Fruit fly (Drosophila melanogaster) whole organism, wandering third instar larva: ENCODE data around the gene CG9628.

Source experiments
- Abd-B ChIP-seq: fragments of >200 bp; optimal IDR thresholded peaks from 2 replicates; lab custom pipeline; 2017; ENCODE audit warnings: missing biosample characterization, missing genetic modification characterization
- CG32264 ChIP-seq: fragments of 200-800 bp; sonication (Bioruptor generic); optimal IDR thresholded peaks from 2 replicates; lab custom pipeline; 2016; ENCODE audit warnings: missing biosample characterization, missing genetic modification characterization
- CG9705 ChIP-seq: fragments of 200-800 bp; sonication (Bioruptor generic); optimal IDR thresholded peaks from 2 replicates; lab custom pipeline; 2018; ENCODE audit warnings: missing biosample characterization, mild to moderate bottlenecking, missing genetic modification characterization
- CrebA ChIP-seq: fragments of 200-800 bp; sonication (Bioruptor generic); optimal IDR thresholded peaks from 2 replicates; lab custom pipeline; 2016; ENCODE audit warnings: missing biosample characterization, mild to moderate bottlenecking, missing genetic modification characterization, borderline replicate concordance
- Dfd ChIP-seq: fragments of >200 bp; optimal IDR thresholded peaks from 2 replicates; lab custom pipeline; 2017; ENCODE audit warnings: missing biosample characterization, missing genetic modification characterization
- Dif ChIP-seq: fragments of 200-275, 200-300 bp; sonication (Bioruptor generic); optimal IDR thresholded peaks from 2 replicates; lab custom pipeline; 2018; ENCODE audit warnings: missing biosample characterization, missing genetic modification characterization; ENCODE audit not compliant: partially characterized antibody
- GATAd ChIP-seq: sonication (Bioruptor generic); optimal IDR thresholded peaks from 2 replicates; lab custom pipeline; 2016; ENCODE audit warnings: missing biosample characterization, missing genetic modification characterization
- HLH106 ChIP-seq: fragments of 200-800 bp; optimal IDR thresholded peaks from 3 replicates; lab custom pipeline; 2019; ENCODE audit warnings: missing biosample characterization, mild to moderate bottlenecking, missing genetic modification characterization, moderate library complexity
- Hnf4 ChIP-seq: fragments of 200-800 bp; sonication (Bioruptor generic); optimal IDR thresholded peaks from 2 replicates; lab custom pipeline; 2016; ENCODE audit warnings: missing biosample characterization, mild to moderate bottlenecking, missing genetic modification characterization
- Hr78 ChIP-seq: fragments of >200 bp; optimal IDR thresholded peaks from 2 replicates; lab custom pipeline; 2017; ENCODE audit warnings: missing biosample characterization, missing genetic modification characterization
- Hr83 ChIP-seq: fragments of 200-300 bp; sonication (Bioruptor generic); optimal IDR thresholded peaks from 2 replicates; lab custom pipeline; 2016; ENCODE audit warnings: missing biosample characterization, mild to moderate bottlenecking, missing genetic modification characterization, moderate library complexity; ENCODE audit not compliant: poor library complexity, severe bottlenecking
- Jra ChIP-seq: sonication (Bioruptor generic); optimal IDR thresholded peaks from 2 replicates; lab custom pipeline; 2016; ENCODE audit warnings: missing biosample characterization, missing genetic modification characterization
- Mio ChIP-seq: sonication (Bioruptor generic); optimal IDR thresholded peaks from 2 replicates; lab custom pipeline; 2016; ENCODE audit warnings: missing biosample characterization, missing genetic modification characterization
- Myc ChIP-seq: fragments of >200 bp; optimal IDR thresholded peaks from 2 replicates; lab custom pipeline; 2017
- N ChIP-seq: fragments of >200 bp; optimal IDR thresholded peaks from 2 replicates; lab custom pipeline; 2018; ENCODE audit warnings: missing biosample characterization, missing external identifiers, missing genetic modification characterization
- OdsH ChIP-seq: fragments of 200-800 bp; sonication (Bioruptor generic); optimal IDR thresholded peaks from 2 replicates; lab custom pipeline; 2016; ENCODE audit warnings: missing biosample characterization, mild to moderate bottlenecking, missing genetic modification characterization
- Rel ChIP-seq, 2 experiments: fragments of 200-800 bp; sonication (Bioruptor generic) in 1 of 2; optimal IDR thresholded peaks; 2 replicates in 1 of 2; 3 replicates in 1 of 2; lab custom pipeline; 2016 to 2019; ENCODE audit warnings: mild to moderate bottlenecking in 2 of 2, missing biosample characterization in 2 of 2, missing genetic modification characterization in 2 of 2, moderate library complexity in 1 of 2
- Sp1 ChIP-seq: fragments of 200-800 bp; sonication (Bioruptor generic); optimal IDR thresholded peaks from 3 replicates; lab custom pipeline; 2019; ENCODE audit warnings: missing biosample characterization, mild to moderate bottlenecking, missing genetic modification characterization, moderate library complexity
- Vsx2 ChIP-seq: fragments of 200-300, 225-300 bp; sonication (Bioruptor generic); optimal IDR thresholded peaks from 2 replicates; lab custom pipeline; 2018; ENCODE audit warnings: missing biosample characterization, missing genetic modification characterization; ENCODE audit not compliant: partially characterized antibody
- br ChIP-seq: fragments of 200-800 bp; sonication (Bioruptor generic); optimal IDR thresholded peaks from 2 replicates; lab custom pipeline; 2016; ENCODE audit warnings: missing biosample characterization, missing genetic modification characterization
- brk ChIP-seq: fragments of 200-800 bp; sonication (Bioruptor generic); optimal IDR thresholded peaks from 2 replicates; lab custom pipeline; 2016; ENCODE audit warnings: missing biosample characterization, mild to moderate bottlenecking, missing genetic modification characterization
- dl ChIP-seq, 2 experiments: fragments of 175-275, 200-275 bp in 1 of 2; fragments of 200-275 bp in 1 of 2; sonication (Bioruptor generic); optimal IDR thresholded peaks; lab custom pipeline; 2018; ENCODE audit warnings: mild to moderate bottlenecking in 2 of 2, missing biosample characterization in 2 of 2, missing genetic modification characterization in 2 of 2, moderate library complexity in 2 of 2; ENCODE audit not compliant: partially characterized antibody in 2 of 2, insufficient read depth in 1 of 2
- dmrt93B ChIP-seq: fragments of 200-800 bp; sonication (Bioruptor generic); optimal IDR thresholded peaks from 2 replicates; lab custom pipeline; 2018; ENCODE audit warnings: missing biosample characterization, mild to moderate bottlenecking, missing genetic modification characterization
- dsf ChIP-seq: sonication (Bioruptor generic); optimal IDR thresholded peaks from 2 replicates; lab custom pipeline; 2016; ENCODE audit warnings: missing biosample characterization, missing genetic modification characterization, borderline replicate concordance
- ey ChIP-seq: fragments of 200-800 bp; sonication (Bioruptor generic); optimal IDR thresholded peaks from 2 replicates; lab custom pipeline; 2016; ENCODE audit warnings: missing biosample characterization, missing genetic modification characterization
- foxo ChIP-seq, 2 experiments: fragments of 200-800 bp; sonication (Bioruptor generic); optimal IDR thresholded peaks; 2 replicates in 1 of 2; 3 replicates in 1 of 2; lab custom pipeline; 2016 to 2017; ENCODE audit warnings: missing biosample characterization in 2 of 2, missing genetic modification characterization in 2 of 2
- fru ChIP-seq: fragments of 200-800 bp; sonication (Bioruptor generic); optimal IDR thresholded peaks from 3 replicates; lab custom pipeline; 2016; ENCODE audit warnings: missing biosample characterization, mild to moderate bottlenecking, missing genetic modification characterization
- h ChIP-seq: fragments of 200-800 bp; sonication (Bioruptor generic); optimal IDR thresholded peaks from 3 replicates; lab custom pipeline; 2016; ENCODE audit warnings: missing biosample characterization, mild to moderate bottlenecking, missing genetic modification characterization
- jim ChIP-seq: fragments of 175-275, 200-325 bp; sonication (Bioruptor generic); optimal IDR thresholded peaks from 2 replicates; lab custom pipeline; 2016; ENCODE audit warnings: missing biosample characterization, mild to moderate bottlenecking, missing genetic modification characterization
- lola ChIP-seq: fragments of >200 bp; optimal IDR thresholded peaks from 2 replicates; lab custom pipeline; 2017; ENCODE audit warnings: missing biosample characterization, missing genetic modification characterization
- pan ChIP-seq: fragments of >200 bp; optimal IDR thresholded peaks from 2 replicates; lab custom pipeline; 2017
- psq ChIP-seq: fragments of 200-800 bp; sonication (Bioruptor generic); optimal IDR thresholded peaks from 3 replicates; lab custom pipeline; 2017; ENCODE audit warnings: missing biosample characterization, mild to moderate bottlenecking, missing genetic modification characterization, moderate library complexity
- rgr ChIP-seq: fragments of 200-800 bp; sonication (Bioruptor generic); optimal IDR thresholded peaks from 3 replicates; lab custom pipeline; 2016; ENCODE audit warnings: missing biosample characterization, mild to moderate bottlenecking, missing genetic modification characterization
- sage ChIP-seq: fragments of 200-800 bp; sonication (Bioruptor generic); optimal IDR thresholded peaks from 2 replicates; lab custom pipeline; 2016; ENCODE audit warnings: missing biosample characterization, mild to moderate bottlenecking, missing genetic modification characterization
- sv ChIP-seq: fragments of 200-800 bp; sonication (Bioruptor generic); optimal IDR thresholded peaks from 3 replicates; lab custom pipeline; 2016; ENCODE audit warnings: missing biosample characterization, missing genetic modification characterization
- tai ChIP-seq: sonication (Bioruptor generic); optimal IDR thresholded peaks from 2 replicates; lab custom pipeline; 2016; ENCODE audit warnings: missing biosample characterization, missing genetic modification characterization
- usp ChIP-seq: fragments of >200 bp; optimal IDR thresholded peaks from 2 replicates; lab custom pipeline; 2017; ENCODE audit warnings: missing biosample characterization, missing genetic modification characterization
- woc ChIP-seq: sonication (Bioruptor generic); optimal IDR thresholded peaks from 2 replicates; lab custom pipeline; 2016; ENCODE audit warnings: missing biosample characterization, mild to moderate bottlenecking, missing genetic modification characterization

CG9628 gene

DNA sequence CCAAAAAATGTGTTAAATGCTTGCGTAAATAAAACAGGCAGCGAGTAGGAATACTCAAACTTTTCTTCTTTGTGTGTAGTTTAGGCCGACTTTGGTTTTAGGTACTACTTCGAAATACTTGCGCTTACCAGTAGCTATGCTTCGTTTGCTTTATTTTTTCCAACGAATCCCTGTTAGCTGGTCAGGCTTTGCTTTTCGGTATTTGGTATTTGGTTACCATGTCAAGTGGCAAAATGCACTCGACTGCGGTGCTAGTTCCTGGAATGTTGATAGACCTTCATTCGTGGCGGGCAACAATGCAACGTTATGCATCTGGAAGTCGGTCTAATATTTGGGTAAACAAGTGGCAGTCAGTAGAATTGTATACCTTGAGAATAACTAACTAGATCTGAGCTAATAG lies 41.2 kb downstream of the CG9628 start:
- TF ChIP-seq dsf (GFP tag; lab: Kevin White, UChicago) (no peak), psq (GFP tag; lab: Kevin White, UChicago) (no peak), lola (GFP tag; lab: Kevin White, UChicago) (no peak), sage (no peak), usp (GFP tag; lab: Kevin White, UChicago) (no peak), N (GFP tag; lab: Kevin White, UChicago) (no peak), Sp1 (GFP tag; lab: Kevin White, UChicago) (no peak), sv (GFP tag; lab: Kevin White, UChicago) (no peak), jim (GFP tag; lab: Kevin White, UChicago) (no peak), Rel (GFP tag; optimal IDR thresholded peaks at IDR 0.05; lab: Kevin White, UChicago) (no peak), Rel (tag; optimal IDR thresholded peaks at IDR 0.05; lab: Kevin White, UChicago) (no peak)

DNA sequence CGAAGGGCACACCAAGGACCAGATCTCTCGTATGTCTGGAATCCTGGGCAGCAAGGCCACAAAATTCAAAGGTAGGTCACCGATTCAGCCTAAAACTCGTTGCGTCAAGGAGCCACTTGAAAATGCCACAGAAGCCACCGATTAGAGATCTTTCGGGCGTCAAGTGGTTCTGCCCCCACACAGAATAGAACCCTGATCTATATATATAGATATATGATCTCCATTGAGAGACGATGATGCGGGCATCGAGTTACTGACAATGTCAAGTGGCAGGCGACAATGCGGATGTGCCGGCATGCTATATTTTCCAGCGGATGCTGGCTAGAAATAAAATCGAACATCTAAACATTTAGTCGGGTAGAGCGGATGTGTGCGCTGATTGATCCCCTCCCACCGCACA lies 41.8 kb downstream of the CG9628 start:
- TF ChIP-seq GATAd (GFP tag; lab: Kevin White, UChicago) = no peak
- TF ChIP-seq CrebA = no peak

DNA sequence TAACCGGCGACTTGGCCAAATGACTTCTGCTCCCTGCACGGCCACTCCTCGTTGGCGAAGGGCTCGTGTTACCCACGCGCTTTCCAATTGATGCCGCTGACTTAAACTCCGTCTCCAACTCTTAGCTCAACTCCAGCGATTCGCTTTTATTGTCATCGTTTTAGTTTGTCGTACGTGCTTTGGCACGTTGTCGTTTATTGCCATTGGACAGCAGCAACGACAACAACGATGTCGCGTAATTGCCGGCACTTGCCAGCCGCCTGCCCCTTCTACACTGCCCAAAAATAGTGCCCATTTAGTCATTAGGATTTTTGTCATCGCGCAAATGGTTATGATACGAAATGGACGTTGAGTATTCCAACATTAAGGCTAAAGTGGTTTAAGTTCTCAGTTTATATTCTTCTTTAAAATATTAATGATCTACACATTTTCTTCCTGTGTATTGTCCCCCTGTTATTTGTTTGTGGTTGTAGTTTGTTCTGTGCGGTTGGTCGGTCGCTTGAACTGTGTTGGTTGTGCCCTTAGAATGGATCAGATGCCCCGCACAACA lies 43.3 kb downstream of the CG9628 start:
- TF ChIP-seq Mio (GFP tag; lab: Kevin White, UChicago) = no peak
- TF ChIP-seq rgr (GFP tag; lab: Kevin White, UChicago) = peak; percentile 79
- TF ChIP-seq sage = peak; percentile 51
- peak; percentile 66 for TF ChIP-seq Sp1 (GFP tag; lab: Kevin White, UChicago)
- TF ChIP-seq CG9705 = no peak
- peak; percentile 24 for TF ChIP-seq brk
- no peak for TF ChIP-seq Vsx2 (GFP tag; lab: Kevin White, UChicago)
- TF ChIP-seq HLH106 (tag; lab: Kevin White, UChicago) = peak; percentile 60
- TF ChIP-seq h (GFP tag; lab: Kevin White, UChicago) = peak; percentile 79
- TF ChIP-seq Dif (GFP tag; lab: Kevin White, UChicago) = no peak
- no peak for TF ChIP-seq Hr78 (GFP tag; lab: Kevin White, UChicago)
- no peak for TF ChIP-seq pan (lab: Kevin White, UChicago)
- no peak for TF ChIP-seq jim (GFP tag; lab: Kevin White, UChicago)
- TF ChIP-seq Jra (GFP tag; lab: Kevin White, UChicago) = no peak
- TF ChIP-seq dsf (GFP tag; lab: Kevin White, UChicago) = no peak
- no peak for TF ChIP-seq Hr83 (GFP tag; lab: Kevin White, UChicago)
- TF ChIP-seq CrebA = no peak
- peak; percentile 88 for TF ChIP-seq sv (GFP tag; lab: Kevin White, UChicago)
- peak; percentile 61 for TF ChIP-seq psq (GFP tag; lab: Kevin White, UChicago)
- no peak for TF ChIP-seq GATAd (GFP tag; lab: Kevin White, UChicago)
- TF ChIP-seq woc (GFP tag; lab: Kevin White, UChicago) = peak; percentile 41
- TF ChIP-seq lola (GFP tag; lab: Kevin White, UChicago) = no peak
- no peak for TF ChIP-seq Myc (lab: Kevin White, UChicago)
- TF ChIP-seq tai (GFP tag; lab: Kevin White, UChicago) = no peak
- peak; percentile 68 for TF ChIP-seq OdsH (GFP tag; lab: Kevin White, UChicago)
- TF ChIP-seq Rel (GFP tag; optimal IDR thresholded peaks at IDR 0.05; lab: Kevin White, UChicago) = no peak
- no peak for TF ChIP-seq Rel (tag; optimal IDR thresholded peaks at IDR 0.05; lab: Kevin White, UChicago)
- peak; percentile 60 for TF ChIP-seq Hnf4 (GFP tag; lab: Kevin White, UChicago)
- no peak for TF ChIP-seq dl (GFP tag; optimal IDR thresholded peaks at IDR 0.05; lab: Kevin White, UChicago; ENCODE audit: insufficient read depth in 1 of 2, partially characterized antibody in 2 of 2)
- peak; percentile 75 for TF ChIP-seq fru (GFP tag; lab: Kevin White, UChicago)
- TF ChIP-seq CG32264 (GFP tag; lab: Kevin White, UChicago) = peak; percentile 9
- peak; percentile 76 for TF ChIP-seq br (GFP tag; lab: Kevin White, UChicago)
- no peak for TF ChIP-seq Abd-B (GFP tag; lab: Kevin White, UChicago)
- peak; percentile 73 for TF ChIP-seq ey
- no peak for TF ChIP-seq usp (GFP tag; lab: Kevin White, UChicago)
- TF ChIP-seq Dfd (GFP tag; lab: Kevin White, UChicago) = no peak
- no peak for TF ChIP-seq N (GFP tag; lab: Kevin White, UChicago)
- TF ChIP-seq foxo (GFP tag; optimal IDR thresholded peaks at IDR 0.05; lab: Kevin White, UChicago) = peak in 1 of 2 experiments; percentile 72
- TF ChIP-seq dmrt93B (GFP tag; lab: Kevin White, UChicago) = peak; percentile 31
